Fruit fly (Drosophila melanogaster) whole organism, prepupa: ENCODE results near the gene CG11854.
A peak's percentile ranks its signal among the peaks of the same experiment; 100 is the strongest.

Experiments used
- CG10631 ChIP-seq: fragments of 200-800 bp; sonication (Bioruptor generic); optimal IDR thresholded peaks from 2 replicates; lab custom pipeline; 2016; ENCODE audit warnings: missing biosample characterization, missing genetic modification characterization
- CG10669 ChIP-seq: fragments of 200-800 bp; sonication (Bioruptor generic); optimal IDR thresholded peaks from 3 replicates; lab custom pipeline; 2018; ENCODE audit warnings: missing biosample characterization, mild to moderate bottlenecking, missing genetic modification characterization, moderate library complexity
- CG11294 ChIP-seq: fragments of 200-800 bp; sonication (Bioruptor generic); IDR thresholded peaks from 2 replicates; pipeline ENCODE4 v1.3.6; 2022; ENCODE audit warnings: missing biosample characterization, missing genetic modification characterization
- CG11762 ChIP-seq: fragments of 200-800 bp; sonication (Bioruptor generic); optimal IDR thresholded peaks from 3 replicates; lab custom pipeline; 2016; ENCODE audit warnings: missing biosample characterization, missing genetic modification characterization; ENCODE audit not compliant: insufficient read depth
- CG11902 ChIP-seq: fragments of 200-800 bp; sonication (Bioruptor generic); optimal IDR thresholded peaks from 3 replicates; lab custom pipeline; 2016; ENCODE audit warnings: missing biosample characterization, missing genetic modification characterization
- CG15336 ChIP-seq: fragments of 200-800 bp; sonication (Bioruptor generic); IDR thresholded peaks from 2 replicates; pipeline ENCODE4 v1.3.6; 2022; ENCODE audit warnings: missing biosample characterization, missing genetic modification characterization
- CG1621 ChIP-seq: fragments of 200-800 bp; sonication (Bioruptor generic); optimal IDR thresholded peaks from 3 replicates; lab custom pipeline; 2018; ENCODE audit warnings: missing biosample characterization, mild to moderate bottlenecking, missing genetic modification characterization
- CG16779 ChIP-seq: fragments of 200-800 bp; sonication (Bioruptor generic); optimal IDR thresholded peaks from 3 replicates; lab custom pipeline; 2017; ENCODE audit warnings: missing biosample characterization, mild to moderate bottlenecking, missing genetic modification characterization
- CG3032 ChIP-seq: fragments of 200-800 bp; optimal IDR thresholded peaks from 2 replicates; lab custom pipeline; 2019; ENCODE audit warnings: missing biosample characterization, mild to moderate bottlenecking, missing genetic modification characterization, moderate library complexity
- CG31627 ChIP-seq: fragments of 200-800 bp; sonication (Bioruptor generic); optimal IDR thresholded peaks from 3 replicates; lab custom pipeline; 2016; ENCODE audit warnings: missing biosample characterization, missing genetic modification characterization
- CG32006 ChIP-seq: fragments of 200-800 bp; sonication (Bioruptor generic); optimal IDR thresholded peaks from 3 replicates; lab custom pipeline; 2017; ENCODE audit warnings: missing biosample characterization, mild to moderate bottlenecking, missing genetic modification characterization
- CG34406 ChIP-seq: fragments of 200-800 bp; sonication (Bioruptor generic); optimal IDR thresholded peaks from 3 replicates; lab custom pipeline; 2016; ENCODE audit warnings: missing biosample characterization, missing genetic modification characterization
- CG3919 ChIP-seq: fragments of 200-800 bp; sonication (Bioruptor generic); optimal IDR thresholded peaks from 3 replicates; lab custom pipeline; 2016; ENCODE audit warnings: missing biosample characterization, missing genetic modification characterization
- CG4318 ChIP-seq: fragments of 200-800 bp; sonication (Bioruptor generic); optimal IDR thresholded peaks from 3 replicates; lab custom pipeline; 2017; ENCODE audit warnings: missing biosample characterization, mild to moderate bottlenecking, missing genetic modification characterization
- CG6163 ChIP-seq: fragments of 200-800 bp; sonication (Bioruptor generic); IDR thresholded peaks from 3 replicates; pipeline ENCODE4 v1.3.6; 2022; ENCODE audit warnings: missing biosample characterization, missing genetic modification characterization
- CG6276 ChIP-seq: fragments of 200-800 bp; sonication (Bioruptor generic); optimal IDR thresholded peaks from 2 replicates; lab custom pipeline; 2017; ENCODE audit warnings: missing biosample characterization, mild to moderate bottlenecking, missing genetic modification characterization
- CG6792 ChIP-seq: fragments of 200-800 bp; sonication (Bioruptor generic); optimal IDR thresholded peaks from 3 replicates; lab custom pipeline; 2016; ENCODE audit warnings: missing biosample characterization, missing genetic modification characterization
- CG6808 ChIP-seq: fragments of 200-800 bp; sonication (Bioruptor generic); optimal IDR thresholded peaks from 3 replicates; lab custom pipeline; 2017; ENCODE audit warnings: missing biosample characterization, missing genetic modification characterization, mild to moderate bottlenecking, moderate library complexity, missing genetic modification reagents
- CG7368 ChIP-seq: fragments of 200-800 bp; sonication (Bioruptor generic); optimal IDR thresholded peaks from 3 replicates; lab custom pipeline; 2016; ENCODE audit warnings: missing biosample characterization, missing genetic modification characterization
- CG8319 ChIP-seq: fragments of 200-800 bp; sonication (Bioruptor generic); optimal IDR thresholded peaks from 3 replicates; lab custom pipeline; 2016; ENCODE audit warnings: missing biosample characterization, missing genetic modification characterization
- CG8632 ChIP-seq: fragments of 200-800 bp; sonication (Bioruptor generic); optimal IDR thresholded peaks from 3 replicates; lab custom pipeline; 2016; ENCODE audit warnings: missing biosample characterization, missing genetic modification characterization
- CG9139 ChIP-seq: fragments of 200-800 bp; sonication (Bioruptor generic); optimal IDR thresholded peaks from 3 replicates; lab custom pipeline; 2017; ENCODE audit warnings: missing biosample characterization, mild to moderate bottlenecking, missing genetic modification characterization
- Eip75B ChIP-seq: fragments of 200-800 bp; sonication (Bioruptor generic); optimal IDR thresholded peaks from 3 replicates; lab custom pipeline; 2016; ENCODE audit warnings: missing biosample characterization, missing genetic modification characterization
- Eip78C ChIP-seq: fragments of 200-800 bp; sonication (Bioruptor generic); peaks from one replicate; lab custom pipeline; 2016; ENCODE audit warnings: missing biosample characterization, missing genetic modification characterization
- Eip93F ChIP-seq: fragments of 200-800 bp; sonication (Bioruptor generic); optimal IDR thresholded peaks from 2 replicates; lab custom pipeline; 2016; ENCODE audit warnings: missing biosample characterization, mild to moderate bottlenecking, missing genetic modification characterization
- Ets21C ChIP-seq: fragments of 200-800 bp; sonication (Bioruptor generic); optimal IDR thresholded peaks from 3 replicates; lab custom pipeline; 2016; ENCODE audit warnings: missing biosample characterization, missing genetic modification characterization
- Ets96B ChIP-seq: fragments of 200-800 bp; optimal IDR thresholded peaks from 2 replicates; lab custom pipeline; 2019; ENCODE audit warnings: missing biosample characterization, mild to moderate bottlenecking, missing genetic modification characterization, moderate library complexity
- Gug ChIP-seq: fragments of 200-800 bp; sonication (Bioruptor generic); IDR thresholded peaks from 2 replicates; pipeline ENCODE4 v1.3.6; 2022; ENCODE audit warnings: missing biosample characterization, missing genetic modification characterization
- Hr38 ChIP-seq: sonication (Bioruptor generic); optimal IDR thresholded peaks from 2 replicates; lab custom pipeline; 2016; ENCODE audit warnings: missing biosample characterization, missing genetic modification characterization
- Hr39 ChIP-seq: fragments of 200-800 bp; sonication (Bioruptor generic); optimal IDR thresholded peaks from 2 replicates; lab custom pipeline; 2016; ENCODE audit warnings: missing biosample characterization, missing genetic modification characterization
- Hr4 ChIP-seq: fragments of 200-800 bp; sonication (Bioruptor generic); optimal IDR thresholded peaks from 3 replicates; lab custom pipeline; 2016; ENCODE audit warnings: missing biosample characterization, missing genetic modification characterization
- Lpt ChIP-seq: fragments of 200-800 bp; sonication (Bioruptor generic); optimal IDR thresholded peaks from 3 replicates; lab custom pipeline; 2016; ENCODE audit warnings: missing biosample characterization, missing genetic modification characterization
- OdsH ChIP-seq: fragments of 200-800 bp; sonication (Bioruptor generic); optimal IDR thresholded peaks from 3 replicates; lab custom pipeline; 2016; ENCODE audit warnings: missing biosample characterization, missing genetic modification characterization
- Smox ChIP-seq: fragments of 200-800 bp; sonication (Bioruptor generic); optimal IDR thresholded peaks from 3 replicates; lab custom pipeline; 2016; ENCODE audit warnings: missing biosample characterization, missing genetic modification characterization
- Sox102F ChIP-seq: fragments of 200-800 bp; sonication (Bioruptor generic); optimal IDR thresholded peaks from 2 replicates; lab custom pipeline; 2016; ENCODE audit warnings: missing biosample characterization, mild to moderate bottlenecking, missing genetic modification characterization
- Sox14 ChIP-seq: fragments of 200-800 bp; sonication (Bioruptor generic); optimal IDR thresholded peaks from 3 replicates; lab custom pipeline; 2016; ENCODE audit warnings: missing biosample characterization, missing genetic modification characterization
- achi ChIP-seq: fragments of 200-800 bp; sonication (Bioruptor generic); optimal IDR thresholded peaks from 3 replicates; lab custom pipeline; 2016; ENCODE audit warnings: missing biosample characterization, missing genetic modification characterization
- acj6 ChIP-seq: fragments of 200-800 bp; sonication (Bioruptor generic); optimal IDR thresholded peaks from 3 replicates; lab custom pipeline; 2016; ENCODE audit warnings: missing biosample characterization, missing genetic modification characterization
- cyc ChIP-seq: fragments of 200-800 bp; sonication (Bioruptor generic); optimal IDR thresholded peaks from 3 replicates; lab custom pipeline; 2016; ENCODE audit warnings: missing biosample characterization, missing genetic modification characterization
- eg ChIP-seq: fragments of 200-800 bp; sonication (Bioruptor generic); IDR thresholded peaks from 3 replicates; pipeline ENCODE4 v1.3.6; 2022; ENCODE audit warnings: missing biosample characterization, missing genetic modification characterization
- fd59A ChIP-seq: fragments of 200-800 bp; sonication (Bioruptor generic); optimal IDR thresholded peaks from 2 replicates; lab custom pipeline; 2017; ENCODE audit warnings: missing biosample characterization, mild to moderate bottlenecking, missing genetic modification characterization, missing genetic modification reagents
- fd85E ChIP-seq: fragments of 200-800 bp; sonication (Bioruptor generic); optimal IDR thresholded peaks from 3 replicates; lab custom pipeline; 2016; ENCODE audit warnings: missing biosample characterization, missing genetic modification characterization
- fkh ChIP-seq: fragments of 200-800 bp; sonication (Bioruptor generic); optimal IDR thresholded peaks from 3 replicates; lab custom pipeline; 2017; ENCODE audit warnings: missing biosample characterization, mild to moderate bottlenecking, missing genetic modification characterization, moderate library complexity
- lz ChIP-seq: fragments of 200-800 bp; sonication (Bioruptor generic); optimal IDR thresholded peaks from 3 replicates; lab custom pipeline; 2016; ENCODE audit warnings: missing biosample characterization, missing genetic modification characterization
- net ChIP-seq: fragments of 200-800 bp; sonication (Bioruptor generic); optimal IDR thresholded peaks from 3 replicates; lab custom pipeline; 2016; ENCODE audit warnings: missing biosample characterization, missing genetic modification characterization
- pdm3 ChIP-seq: fragments of 200-800 bp; sonication (Bioruptor generic); optimal IDR thresholded peaks from 3 replicates; lab custom pipeline; 2016; ENCODE audit warnings: missing biosample characterization, missing genetic modification characterization
- salr ChIP-seq, 2 experiments: fragments of 200-800 bp; sonication (Bioruptor generic); optimal IDR thresholded peaks; 3 replicates each; lab custom pipeline; 2016 to 2018; ENCODE audit warnings: missing biosample characterization in 2 of 2, missing genetic modification characterization in 2 of 2, mild to moderate bottlenecking in 1 of 2
- spab ChIP-seq: fragments of 200-800 bp; sonication (Bioruptor generic); optimal IDR thresholded peaks from 2 replicates; lab custom pipeline; 2017; ENCODE audit warnings: missing biosample characterization, mild to moderate bottlenecking, missing genetic modification characterization, missing genetic modification reagents
- ss ChIP-seq, 2 experiments: fragments of 200-800 bp; sonication (Bioruptor generic); optimal IDR thresholded peaks; 2 replicates in 1 of 2; 3 replicates in 1 of 2; lab custom pipeline; 2017 to 2018; ENCODE audit warnings: mild to moderate bottlenecking in 2 of 2, missing biosample characterization in 2 of 2, missing genetic modification characterization in 2 of 2, moderate library complexity in 1 of 2
- svp ChIP-seq: fragments of 200-800 bp; sonication (Bioruptor generic); peaks from one replicate; lab custom pipeline; 2016; ENCODE audit warnings: missing biosample characterization, missing genetic modification characterization
- topi ChIP-seq: fragments of 200-800 bp; sonication (Bioruptor generic); optimal IDR thresholded peaks from 3 replicates; lab custom pipeline; 2016; ENCODE audit warnings: missing biosample characterization, missing genetic modification characterization
- vri ChIP-seq: fragments of 200-800 bp; sonication (Bioruptor generic); optimal IDR thresholded peaks from 3 replicates; lab custom pipeline; 2016; ENCODE audit warnings: missing biosample characterization, mild to moderate bottlenecking, missing genetic modification characterization

CG11854 gene

dm6 chr3R:25247379-25247869 is 5.6 kb downstream of the CG11854 start, which contains the start of the genes RpS27 and Nup37:
TSS of gene RpS27 (minus strand) at chr3R:25247514.
TSS of gene Nup37 (plus strand) at chr3R:25247658.
- TF ChIP-seq CG31627 = peak; percentile 97
- TF ChIP-seq Eip75B (GFP tag; lab: Kevin White, UChicago) = peak; percentile 96
- TF ChIP-seq CG10669 (GFP tag; lab: Kevin White, UChicago) = peak; percentile 87
- peak; percentile 96 for TF ChIP-seq CG6163 (GFP tag; lab: Robert Waterston, UW)
- no peak for TF ChIP-seq svp (GFP tag; lab: Kevin White, UChicago)
- TF ChIP-seq lz (GFP tag; lab: Kevin White, UChicago) = peak; percentile 98
- TF ChIP-seq Ets96B = peak; percentile 70
- TF ChIP-seq Eip78C (GFP tag; lab: Kevin White, UChicago) = peak; percentile 97
- TF ChIP-seq CG6792 = peak; percentile 91
- peak in 1 of 2 experiments; percentile 98 for TF ChIP-seq salr (GFP tag; optimal IDR thresholded peaks at IDR 0.05; lab: Kevin White, UChicago)
- peak; percentile 97 for TF ChIP-seq Hr39
- peak; percentile 91 for TF ChIP-seq Smox (GFP tag; lab: Kevin White, UChicago)
- TF ChIP-seq CG6276 (GFP tag; lab: Kevin White, UChicago) = no peak
- peak; percentile 89 for TF ChIP-seq CG8632
- TF ChIP-seq CG6808 = peak; percentile 90
- 0 out of 2 replicates have a peak, but pooled peaks have one; percentile 24 for TF ChIP-seq CG15336 (GFP tag; lab: Robert Waterston, UW)
- TF ChIP-seq CG34406 = peak; percentile 92
- peak; percentile 92 for TF ChIP-seq acj6
- TF ChIP-seq fd59A (GFP tag; lab: Kevin White, UChicago) = peak; percentile 90
- TF ChIP-seq CG32006 = peak; percentile 75
- TF ChIP-seq achi (GFP tag; lab: Kevin White, UChicago) = peak; percentile 93
- peak; percentile 93 for TF ChIP-seq CG11902 (GFP tag; lab: Kevin White, UChicago)
- peak; percentile 93 for TF ChIP-seq eg (GFP tag; lab: Robert Waterston, UW)
- TF ChIP-seq fkh = peak; percentile 94
- TF ChIP-seq CG4318 (GFP tag; lab: Kevin White, UChicago) = no peak
- peak; percentile 98 for TF ChIP-seq cyc (GFP tag; lab: Kevin White, UChicago)
- no peak for TF ChIP-seq Eip93F (GFP tag; lab: Kevin White, UChicago)
- TF ChIP-seq net = peak; percentile 96
- TF ChIP-seq CG3032 (tag; lab: Kevin White, UChicago) = peak; percentile 88
- TF ChIP-seq CG1621 (tag; lab: Kevin White, UChicago) = peak; percentile 90
- peak; percentile 76 for TF ChIP-seq spab (GFP tag; lab: Kevin White, UChicago)
- peak; percentile 94 for TF ChIP-seq CG16779 (tag; lab: Kevin White, UChicago)
- peak; percentile 88 for TF ChIP-seq CG10631 (GFP tag; lab: Kevin White, UChicago)
- TF ChIP-seq CG9139 (GFP tag; lab: Kevin White, UChicago) = peak; percentile 94
- peak; percentile 77 for TF ChIP-seq CG11294
- no peak for TF ChIP-seq Lpt (GFP tag; lab: Kevin White, UChicago)
- peak; percentile 92 for TF ChIP-seq OdsH (GFP tag; lab: Kevin White, UChicago)
- peak; percentile 88 for TF ChIP-seq CG11762
- TF ChIP-seq ss (GFP tag; optimal IDR thresholded peaks at IDR 0.05; lab: Kevin White, UChicago) = peak; percentile 85 to 93
- TF ChIP-seq CG3919 (GFP tag; lab: Kevin White, UChicago) = peak; percentile 98
- TF ChIP-seq fd85E (GFP tag; lab: Kevin White, UChicago) = peak; percentile 89
- peak; percentile 94 for TF ChIP-seq pdm3 (GFP tag; lab: Kevin White, UChicago)
- TF ChIP-seq topi = peak; percentile 95
- TF ChIP-seq Sox102F = peak; percentile 95
- TF ChIP-seq Sox14 (GFP tag; lab: Kevin White, UChicago) = peak; percentile 91
- TF ChIP-seq Hr4 = no peak
- peak; percentile 95 for TF ChIP-seq CG8319 (GFP tag; lab: Kevin White, UChicago)
- peak; percentile 96 for TF ChIP-seq vri
- TF ChIP-seq Gug (GFP tag; lab: Robert Waterston, UW) = peak; percentile 77
- TF ChIP-seq CG7368 (GFP tag; lab: Kevin White, UChicago) = peak; percentile 96
- peak; percentile 89 for TF ChIP-seq Ets21C (GFP tag; lab: Kevin White, UChicago)
- no peak for TF ChIP-seq Hr38 (GFP tag; lab: Kevin White, UChicago)
